Fruit fly (Drosophila melanogaster): ENCODE results near the gene Polr2A.
A peak's percentile ranks its signal among the peaks of the same experiment; 100 is the strongest.

Gene Polr2A

dm6 chrX:11576540-11576939 lies 6.4 kb upstream of the Polr2A start, which contains the start of gene CG11695 (continued):
- TF ChIP-seq gcm2 (GFP tag; optimal IDR thresholded peaks at IDR 0.05) (no peak), CG12659 (GFP tag; optimal IDR thresholded peaks at IDR 0.05) (peak; percentile 72), CG18619 (GFP tag; optimal IDR thresholded peaks at IDR 0.05) (peak; percentile 49), CG14014 (GFP tag; IDR thresholded peaks at IDR 0.05) (peak; percentile 70), CG12299 (tag; optimal IDR thresholded peaks at IDR 0.05) (peak; percentile 61), mirr (GFP tag; optimal IDR thresholded peaks at IDR 0.05) (peak; percentile 35), slou (GFP tag; optimal IDR thresholded peaks at IDR 0.05) (peak; percentile 60), CG17912 (GFP tag; optimal IDR thresholded peaks at IDR 0.05) (no peak), kah (GFP tag; optimal IDR thresholded peaks at IDR 0.05) (no peak), BtbVII (GFP tag; optimal IDR thresholded peaks at IDR 0.05) (peak; percentile 16), CG6765 (GFP tag; optimal IDR thresholded peaks at IDR 0.05) (no peak), Asciz (GFP tag; optimal IDR thresholded peaks at IDR 0.05) (no peak), Hr51 (GFP tag; optimal IDR thresholded peaks at IDR 0.05) (peak; percentile 5 to 66), ewg (GFP tag; optimal IDR thresholded peaks at IDR 0.05) (peak; percentile 18), NK7.1 (GFP tag; optimal IDR thresholded peaks at IDR 0.05) (no peak), CG8944 (GFP tag; optimal IDR thresholded peaks at IDR 0.05) (no peak), CG13624 (GFP tag; optimal IDR thresholded peaks at IDR 0.05) (peak; percentile 55), Dref (GFP tag; IDR thresholded peaks at IDR 0.05) (no peak), dan (GFP tag; IDR thresholded peaks at IDR 0.05) (no peak), CG31441 (GFP tag; IDR thresholded peaks at IDR 0.05) (peak; percentile 59), Fer2 (tag; optimal IDR thresholded peaks at IDR 0.05) (peak; percentile 47), nmo (GFP tag; optimal IDR thresholded peaks at IDR 0.05) (peak; percentile 72), Nf-YA (GFP tag; IDR thresholded peaks at IDR 0.05) (no peak), pfk (GFP tag; optimal IDR thresholded peaks at IDR 0.05) (no peak), CG34422 (GFP tag; IDR thresholded peaks at IDR 0.05) (peak; percentile 70), Taf1 (GFP tag; IDR thresholded peaks at IDR 0.05) (peak; percentile 49; the same call in 1 of the 2 replicates), wek (GFP tag; optimal IDR thresholded peaks at IDR 0.05) (no peak), ind (GFP tag; optimal IDR thresholded peaks at IDR 0.05) (peak; percentile 68), CG11695 (GFP tag; IDR thresholded peaks at IDR 0.05) (peak; percentile 64; the same call in 1 of the 3 replicates), CG11398 (GFP tag; optimal IDR thresholded peaks at IDR 0.05) (no peak), da (GFP tag; optimal IDR thresholded peaks at IDR 0.05) (no peak), Atf6 (GFP tag; IDR thresholded peaks at IDR 0.05) (peak; percentile 34; the same call in 1 of the 2 replicates), luna (GFP tag; optimal IDR thresholded peaks at IDR 0.05) (no peak), sens (GFP tag) (peak; percentile 92), Doc3 (GFP tag; IDR thresholded peaks at IDR 0.05; ENCODE audit: partially characterized antibody) (no peak), CG10267 (tag; optimal IDR thresholded peaks at IDR 0.05) (peak; percentile 73), Max (GFP tag; optimal IDR thresholded peaks at IDR 0.05) (peak; percentile 55), gce (GFP tag; IDR thresholded peaks at IDR 0.05) (no peak), B-H1 (GFP tag; IDR thresholded peaks at IDR 0.05) (peak; percentile 45; the same call in 2 of the 3 replicates), ranshi (GFP tag; IDR thresholded peaks at IDR 0.05) (peak; percentile 45; the same call in 1 of the 2 replicates), bcd (GFP tag; optimal IDR thresholded peaks at IDR 0.05) (peak; percentile 45), Ptx1 (GFP tag; IDR thresholded peaks at IDR 0.05) (peak; percentile 70), CHES-1-like (GFP tag; optimal IDR thresholded peaks at IDR 0.05) (peak; percentile 33), btn (GFP tag; optimal IDR thresholded peaks at IDR 0.05) (no peak), toy (GFP tag; IDR thresholded peaks at IDR 0.05) (no peak), fru (optimal IDR thresholded peaks at IDR 0.05) (no peak), corto (GFP tag; optimal IDR thresholded peaks at IDR 0.05) (no peak), CG12942 (GFP tag; optimal IDR thresholded peaks at IDR 0.05) (peak; percentile 56), ham (GFP tag; IDR thresholded peaks at IDR 0.05) (no peak), CG16863 (GFP tag; optimal IDR thresholded peaks at IDR 0.05) (peak; percentile 28), CG4424 (GFP tag; optimal IDR thresholded peaks at IDR 0.05) (peak; percentile 58), amos (GFP tag; IDR thresholded peaks at IDR 0.05; ENCODE audit: partially characterized antibody) (no peak)

Data from whole organism, embryonic.